Fruit fly (Drosophila melanogaster) whole organism, embryonic: ENCODE measurements around the gene HemK2.

Experiments
- Atf3 ChIP-seq: fragments of 200-800 bp; sonication (Bioruptor generic); optimal IDR thresholded peaks from 3 replicates; lab custom pipeline; 2016; ENCODE audit warnings: missing biosample characterization, missing genetic modification characterization
- Atf6 ChIP-seq: fragments of 200-800 bp; sonication (Bioruptor generic); IDR thresholded peaks from 2 replicates; pipeline ENCODE4 v1.3.6; 2022; ENCODE audit warnings: missing biosample characterization, missing genetic modification characterization
- BtbVII ChIP-seq: fragments of 200-800 bp; sonication (Bioruptor generic); optimal IDR thresholded peaks from 3 replicates; lab custom pipeline; 2017; ENCODE audit warnings: missing biosample characterization, mild to moderate bottlenecking, missing genetic modification characterization
- CG10267 ChIP-seq: fragments of 200-800 bp; sonication (Bioruptor generic); optimal IDR thresholded peaks from 2 replicates; lab custom pipeline; 2018; ENCODE audit warnings: missing biosample characterization, mild to moderate bottlenecking, missing genetic modification characterization, moderate library complexity
- CG10366 ChIP-seq: fragments of 200-800 bp; sonication (Bioruptor generic); IDR thresholded peaks from 2 replicates; pipeline ENCODE4 v1.3.6; 2022; ENCODE audit warnings: missing biosample characterization, missing genetic modification characterization
- CG10431 ChIP-seq: fragments of 200-800 bp; sonication (Bioruptor generic); optimal IDR thresholded peaks from 3 replicates; lab custom pipeline; 2018; ENCODE audit warnings: missing biosample characterization, mild to moderate bottlenecking, missing genetic modification characterization
- CG10543 ChIP-seq: fragments of 200-800 bp; sonication (Bioruptor generic); optimal IDR thresholded peaks from 3 replicates; lab custom pipeline; 2017; ENCODE audit warnings: missing biosample characterization, mild to moderate bottlenecking, missing genetic modification characterization, moderate library complexity
- CG13296 ChIP-seq: fragments of 200-800 bp; sonication (Bioruptor generic); optimal IDR thresholded peaks from 3 replicates; lab custom pipeline; 2018; ENCODE audit warnings: missing biosample characterization, mild to moderate bottlenecking, missing genetic modification characterization
- CG14014 ChIP-seq: fragments of 200-800 bp; sonication (Bioruptor generic); IDR thresholded peaks from 2 replicates; pipeline ENCODE4 v1.3.6; 2022; ENCODE audit warnings: missing biosample characterization, missing genetic modification characterization
- CG14710 ChIP-seq: fragments of 200-800 bp; sonication (Bioruptor generic); optimal IDR thresholded peaks from 3 replicates; lab custom pipeline; 2019; ENCODE audit warnings: missing biosample characterization, mild to moderate bottlenecking, missing genetic modification characterization, moderate library complexity
- CG15479 ChIP-seq: fragments of 200-800 bp; sonication (Bioruptor generic); optimal IDR thresholded peaks from 3 replicates; lab custom pipeline; 2019; ENCODE audit warnings: missing biosample characterization, mild to moderate bottlenecking, missing genetic modification characterization, moderate library complexity
- CG15601 ChIP-seq: fragments of 200-800 bp; sonication (Bioruptor generic); optimal IDR thresholded peaks from 3 replicates; lab custom pipeline; 2019; ENCODE audit warnings: missing biosample characterization, mild to moderate bottlenecking, missing genetic modification characterization, moderate library complexity
- CG1647 ChIP-seq: fragments of 200-800 bp; sonication (Bioruptor generic); optimal IDR thresholded peaks from 3 replicates; lab custom pipeline; 2016; ENCODE audit warnings: missing biosample characterization, missing genetic modification characterization
- CG16815 ChIP-seq: fragments of 200-800 bp; sonication (Bioruptor generic); optimal IDR thresholded peaks from 3 replicates; lab custom pipeline; 2017; ENCODE audit warnings: missing biosample characterization, mild to moderate bottlenecking, missing genetic modification characterization
- CG18011 ChIP-seq: fragments of 200-800 bp; sonication (Bioruptor generic); optimal IDR thresholded peaks from 2 replicates; lab custom pipeline; 2017; ENCODE audit warnings: missing biosample characterization, missing genetic modification characterization, mild to moderate bottlenecking, moderate library complexity, missing genotype
- CG18262 ChIP-seq: fragments of 200-800 bp; optimal IDR thresholded peaks from 3 replicates; lab custom pipeline; 2019; ENCODE audit warnings: missing biosample characterization, mild to moderate bottlenecking, missing genetic modification characterization, moderate library complexity
- CG1832 ChIP-seq: fragments of 200-800 bp; sonication (Bioruptor generic); optimal IDR thresholded peaks from 2 replicates; lab custom pipeline; 2017; ENCODE audit warnings: missing biosample characterization, mild to moderate bottlenecking, missing genetic modification characterization, inconsistent platforms
- CG2116 ChIP-seq: fragments of 200-800 bp; sonication (Bioruptor generic); optimal IDR thresholded peaks from 3 replicates; lab custom pipeline; 2018; ENCODE audit warnings: missing biosample characterization, mild to moderate bottlenecking, missing genetic modification characterization
- CG31441 ChIP-seq: fragments of 200-800 bp; sonication (Bioruptor generic); IDR thresholded peaks from 2 replicates; pipeline ENCODE4 v1.3.6; 2022; ENCODE audit warnings: missing biosample characterization, missing genetic modification characterization
- CG4282 ChIP-seq: fragments of 200-800 bp; sonication (Bioruptor generic); optimal IDR thresholded peaks from 2 replicates; lab custom pipeline; 2016; ENCODE audit warnings: missing biosample characterization, missing genetic modification characterization
- CG5953 ChIP-seq: fragments of 200-800 bp; sonication (Bioruptor generic); IDR thresholded peaks from 2 replicates; pipeline ENCODE4 v1.3.6; 2022; ENCODE audit warnings: missing biosample characterization, missing genetic modification characterization
- CG6272 ChIP-seq: fragments of 200-800 bp; sonication (Bioruptor generic); IDR thresholded peaks from 2 replicates; pipeline ENCODE4 v1.3.6; 2022; ENCODE audit warnings: missing biosample characterization, missing genetic modification characterization
- CG7786 ChIP-seq: fragments of 200-800 bp; sonication (Bioruptor generic); optimal IDR thresholded peaks from 2 replicates; lab custom pipeline; 2016; ENCODE audit warnings: missing biosample characterization, missing genetic modification characterization
- CG8478 ChIP-seq: fragments of >200 bp; optimal IDR thresholded peaks from 2 replicates; lab custom pipeline; 2018
- Chrac-16 ChIP-seq: fragments of 200-800 bp; sonication (Bioruptor generic); optimal IDR thresholded peaks from 3 replicates; lab custom pipeline; 2016; ENCODE audit warnings: missing biosample characterization, missing genetic modification characterization
- D19A ChIP-seq: fragments of 200-800 bp; optimal IDR thresholded peaks from 3 replicates; lab custom pipeline; 2019; ENCODE audit warnings: missing biosample characterization, mild to moderate bottlenecking, missing genetic modification characterization, moderate library complexity
- Deaf1 ChIP-seq: fragments of 200-800 bp; optimal IDR thresholded peaks from 3 replicates; lab custom pipeline; 2019; ENCODE audit warnings: missing biosample characterization, mild to moderate bottlenecking, missing genetic modification characterization, moderate library complexity
- H2.0 ChIP-seq: fragments of 200-800 bp; sonication (Bioruptor generic); IDR thresholded peaks from 2 replicates; pipeline ENCODE4 v1.3.6; 2022; ENCODE audit warnings: missing biosample characterization, missing genetic modification characterization
- MTF-1 ChIP-seq: fragments of 200-800 bp; sonication (Bioruptor generic); optimal IDR thresholded peaks from 2 replicates; lab custom pipeline; 2018; ENCODE audit warnings: missing biosample characterization, mild to moderate bottlenecking, missing genetic modification characterization, borderline replicate concordance
- Myb ChIP-seq: fragments of 200-800 bp; sonication (Bioruptor generic); optimal IDR thresholded peaks from 2 replicates; lab custom pipeline; 2016; ENCODE audit warnings: missing biosample characterization, missing genetic modification characterization
- NC2α ChIP-seq: fragments of 200-800 bp; sonication (Bioruptor generic); optimal IDR thresholded peaks from 2 replicates; lab custom pipeline; 2016; ENCODE audit warnings: missing biosample characterization, missing genetic modification characterization
- Oaz ChIP-seq: fragments of 200-800 bp; sonication (Bioruptor generic); IDR thresholded peaks from 2 replicates; pipeline ENCODE4 v1.3.6; 2022; ENCODE audit warnings: missing biosample characterization, missing genetic modification characterization
- Opbp ChIP-seq: fragments of 200-800 bp; sonication (Bioruptor generic); IDR thresholded peaks from 3 replicates; pipeline ENCODE4 v1.3.6; 2022; ENCODE audit warnings: missing biosample characterization, missing genetic modification characterization; ENCODE audit not compliant: partially characterized antibody
- Ssrp ChIP-seq: fragments of 200-800 bp; sonication (Bioruptor generic); optimal IDR thresholded peaks from 2 replicates; lab custom pipeline; 2018; ENCODE audit warnings: missing biosample characterization, mild to moderate bottlenecking, missing genetic modification characterization, moderate library complexity
- Vsx1 ChIP-seq: fragments of 200-800 bp; sonication (Bioruptor generic); optimal IDR thresholded peaks from 2 replicates; lab custom pipeline; 2017; ENCODE audit warnings: missing biosample characterization, mild to moderate bottlenecking, missing genetic modification characterization, missing genetic modification reagents
- amos ChIP-seq: fragments of 200-800 bp; sonication (Bioruptor generic); IDR thresholded peaks from 2 replicates; pipeline ENCODE4 v1.3.6; 2022; ENCODE audit warnings: missing biosample characterization, missing genetic modification characterization; ENCODE audit not compliant: partially characterized antibody
- ash1 ChIP-seq: fragments of 200-800 bp; sonication (Bioruptor generic); optimal IDR thresholded peaks from 2 replicates; lab custom pipeline; 2018; ENCODE audit warnings: missing biosample characterization, mild to moderate bottlenecking, missing genetic modification characterization
- corto ChIP-seq: fragments of 200-800 bp; sonication (Bioruptor generic); optimal IDR thresholded peaks from 2 replicates; lab custom pipeline; 2016; ENCODE audit warnings: missing biosample characterization, mild to moderate bottlenecking, missing genetic modification characterization, moderate library complexity
- danr ChIP-seq: fragments of 200-800 bp; sonication (Bioruptor generic); IDR thresholded peaks from 2 replicates; pipeline ENCODE4 v1.3.6; 2022; ENCODE audit warnings: missing biosample characterization, missing genetic modification characterization
- dm ChIP-seq: fragments of 200-800 bp; sonication (Bioruptor generic); optimal IDR thresholded peaks from 3 replicates; lab custom pipeline; 2016; ENCODE audit warnings: missing biosample characterization, missing genetic modification characterization
- exex ChIP-seq: fragments of 200-800 bp; sonication (Bioruptor generic); optimal IDR thresholded peaks from 4 replicates; lab custom pipeline; 2018; ENCODE audit warnings: missing biosample characterization, mild to moderate bottlenecking, missing genetic modification characterization, moderate library complexity
- gro ChIP-seq: fragments of 200-800 bp; sonication (Bioruptor generic); optimal IDR thresholded peaks from 2 replicates; lab custom pipeline; 2016; ENCODE audit warnings: missing biosample characterization, missing genetic modification characterization
- gt ChIP-seq: fragments of 200-800 bp; sonication (Bioruptor generic); IDR thresholded peaks from 2 replicates; pipeline ENCODE4 v1.3.6; 2022; ENCODE audit warnings: missing biosample characterization, missing genetic modification characterization
- lab ChIP-seq: fragments of 200-800 bp; sonication (Bioruptor generic); optimal IDR thresholded peaks from 3 replicates; lab custom pipeline; 2017; ENCODE audit warnings: missing biosample characterization, missing genetic modification characterization, mild to moderate bottlenecking, moderate library complexity, missing genetic modification reagents
- nom ChIP-seq: fragments of 200-800 bp; sonication (Bioruptor generic); optimal IDR thresholded peaks from 2 replicates; lab custom pipeline; 2017; ENCODE audit warnings: missing biosample characterization, missing genetic modification characterization, mild to moderate bottlenecking, moderate library complexity, missing genetic modification reagents
- peb ChIP-seq: fragments of 200-800 bp; sonication (Bioruptor generic); IDR thresholded peaks from 2 replicates; pipeline ENCODE4 v1.3.6; 2022; ENCODE audit warnings: missing biosample characterization, missing genetic modification characterization
- pfk ChIP-seq: fragments of 200-800 bp; sonication (Bioruptor generic); optimal IDR thresholded peaks from 2 replicates; lab custom pipeline; 2018; ENCODE audit warnings: missing biosample characterization, mild to moderate bottlenecking, missing genetic modification characterization, moderate library complexity
- sisA ChIP-seq: fragments of 200-800 bp; sonication (Bioruptor generic); IDR thresholded peaks from 2 replicates; pipeline ENCODE4 v1.3.6; 2022; ENCODE audit warnings: missing biosample characterization, missing genetic modification characterization
- tin ChIP-seq: fragments of 200-800 bp; sonication (Bioruptor generic); optimal IDR thresholded peaks from 3 replicates; lab custom pipeline; 2016; ENCODE audit warnings: missing biosample characterization, missing genetic modification characterization
- unc-4 ChIP-seq: fragments of 200-800 bp; sonication (Bioruptor generic); IDR thresholded peaks from 2 replicates; pipeline ENCODE4 v1.3.6; 2022; ENCODE audit warnings: missing biosample characterization, missing genetic modification characterization; ENCODE audit not compliant: partially characterized antibody
- vvl ChIP-seq: fragments of 200-800 bp; sonication (Bioruptor generic); IDR thresholded peaks from 2 replicates; pipeline ENCODE4 v1.3.6; 2022; ENCODE audit warnings: missing biosample characterization, missing genetic modification characterization

The HemK2 gene

DNA sequence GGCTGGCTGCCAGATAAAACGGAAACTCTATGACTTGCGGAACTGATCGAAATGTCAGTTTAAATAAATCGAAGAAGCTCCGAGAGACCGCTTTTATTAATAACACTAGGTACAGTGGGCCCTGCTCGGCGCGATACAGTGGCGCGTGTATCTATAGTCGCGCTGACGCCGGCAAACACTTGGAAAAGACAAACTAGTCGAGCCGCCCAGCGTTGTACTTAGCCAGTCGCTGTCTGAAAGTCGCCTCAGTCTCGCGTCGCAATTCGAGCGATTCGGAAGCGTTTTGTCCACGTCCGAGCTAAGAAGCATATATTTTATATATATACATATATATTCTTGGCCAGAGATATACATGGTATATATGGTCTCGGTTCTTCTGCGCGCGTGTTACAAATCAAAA lies 29.6 kb downstream of the HemK2 start (continued):
- TF ChIP-seq CG14014 (GFP tag; lab: Robert Waterston, UW), result peak; percentile 42
- 0 out of 2 replicates have a peak, but pooled peaks have one; percentile 10 for TF ChIP-seq CG6272 (GFP tag; lab: Robert Waterston, UW)
- peak; percentile 1 for TF ChIP-seq CG18262 (tag; lab: Kevin White, UChicago)
- no peak for TF ChIP-seq CG5953 (GFP tag; lab: Robert Waterston, UW)
- TF ChIP-seq vvl (GFP tag; lab: Robert Waterston, UW), result peak; percentile 54; the same call in 1 of the 2 replicates
- peak; percentile 80 for TF ChIP-seq CG10543 (GFP tag; lab: Kevin White, UChicago)
- TF ChIP-seq lab (GFP tag; lab: Kevin White, UChicago), result peak; percentile 74
- TF ChIP-seq CG4282, result no peak
- TF ChIP-seq CG13296 (GFP tag; lab: Kevin White, UChicago), result peak; percentile 68
- no peak for TF ChIP-seq dm
- no peak; the same call in 1 of the 2 replicates for TF ChIP-seq amos
- TF ChIP-seq CG10431 (GFP tag; lab: Kevin White, UChicago), result no peak
- no peak for TF ChIP-seq CG2116
- peak; percentile 40 for TF ChIP-seq tin
- TF ChIP-seq CG15601, result no peak
- no peak for TF ChIP-seq Vsx1 (GFP tag; lab: Kevin White, UChicago)
- TF ChIP-seq D19A, result no peak
- no peak for TF ChIP-seq Chrac-16 (GFP tag; lab: Kevin White, UChicago)
- no peak for TF ChIP-seq pfk
- TF ChIP-seq CG16815, result no peak
- TF ChIP-seq MTF-1 (GFP tag; lab: Kevin White, UChicago), result peak; percentile 49
- TF ChIP-seq CG14710 (tag; lab: Kevin White, UChicago), result no peak
- no peak for TF ChIP-seq CG15479 (GFP tag; lab: Kevin White, UChicago)
- no peak for TF ChIP-seq peb (GFP tag; lab: Robert Waterston, UW)
- no peak for TF ChIP-seq Deaf1 (tag; lab: Kevin White, UChicago)
- no peak for TF ChIP-seq nom (GFP tag; lab: Kevin White, UChicago)
- TF ChIP-seq CG10366 (GFP tag; lab: Robert Waterston, UW), result peak; percentile 39; the same call in 1 of the 2 replicates
- TF ChIP-seq gt, result no peak
- no peak for TF ChIP-seq sisA
- 0 out of 2 replicates have a peak, but pooled peaks have one; percentile 16 for TF ChIP-seq CG31441
- no peak for TF ChIP-seq unc-4 (GFP tag; lab: Robert Waterston, UW)
- TF ChIP-seq corto (GFP tag; lab: Kevin White, UChicago), result no peak
- no peak for TF ChIP-seq gro (GFP tag; lab: Kevin White, UChicago)
- TF ChIP-seq Opbp (GFP tag; lab: Robert Waterston, UW), result no peak
- no peak for TF ChIP-seq ash1 (GFP tag; lab: Kevin White, UChicago)
- TF ChIP-seq Myb (GFP tag; lab: Kevin White, UChicago), result no peak
- no peak for TF ChIP-seq danr (GFP tag; lab: Robert Waterston, UW)
- TF ChIP-seq Oaz (GFP tag; lab: Robert Waterston, UW), result no peak
- TF ChIP-seq CG1647, result no peak
- TF ChIP-seq Atf3 (GFP tag; lab: Kevin White, UChicago), result no peak
- peak; percentile 49 for TF ChIP-seq H2.0 (GFP tag; lab: Robert Waterston, UW)
- TF ChIP-seq CG18011 (GFP tag; lab: Kevin White, UChicago), result no peak
- no peak for TF ChIP-seq CG1832
- no peak for TF ChIP-seq NC2α (GFP tag; lab: Kevin White, UChicago)
- TF ChIP-seq exex (tag; lab: Kevin White, UChicago), result no peak
- TF ChIP-seq CG7786 (GFP tag; lab: Kevin White, UChicago), result no peak
- no peak for TF ChIP-seq CG10267
- TF ChIP-seq BtbVII, result peak; percentile 41
- TF ChIP-seq Ssrp (tag; lab: Kevin White, UChicago), result no peak
- TF ChIP-seq Atf6 (GFP tag; lab: Robert Waterston, UW), result no peak
- TF ChIP-seq CG8478 (lab: Kevin White, UChicago), result no peak
